Fruit fly (Drosophila melanogaster): ENCODE data around the gene CG31205.

CG31205 gene

DNA sequence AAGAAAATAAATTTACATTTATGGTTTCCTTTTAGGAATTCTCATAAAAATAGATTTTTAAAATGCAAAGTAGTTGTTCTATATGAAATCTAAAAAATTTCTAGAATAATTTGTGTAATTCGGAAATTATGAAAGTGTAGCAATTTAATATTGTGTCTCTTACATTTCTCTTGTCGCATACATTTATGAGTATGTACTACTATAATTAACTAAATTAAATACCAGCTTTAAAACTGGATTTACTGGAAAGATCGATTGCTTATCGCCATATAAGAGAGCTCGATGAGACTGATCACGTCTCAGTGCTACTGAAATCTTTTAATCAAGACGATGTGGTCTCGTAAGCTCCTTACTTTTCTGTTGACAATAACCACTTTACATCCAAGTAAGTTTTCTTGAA lies at the start of gene CG31205:
Gene CG31205, plus strand, starts transcription at position 301 of the 400 bp plus-strand sequence.
- TF ChIP-seq Sin3A (optimal IDR thresholded peaks at IDR 0.05) (no peak), h (optimal IDR thresholded peaks at IDR 0.05) (no peak), insv (optimal IDR thresholded peaks at IDR 0.05) (no peak), Myc (optimal IDR thresholded peaks at IDR 0.05) (no peak), ttk (optimal IDR thresholded peaks at IDR 0.05) (no peak), psq (optimal IDR thresholded peaks at IDR 0.05) (no peak)

DNA sequence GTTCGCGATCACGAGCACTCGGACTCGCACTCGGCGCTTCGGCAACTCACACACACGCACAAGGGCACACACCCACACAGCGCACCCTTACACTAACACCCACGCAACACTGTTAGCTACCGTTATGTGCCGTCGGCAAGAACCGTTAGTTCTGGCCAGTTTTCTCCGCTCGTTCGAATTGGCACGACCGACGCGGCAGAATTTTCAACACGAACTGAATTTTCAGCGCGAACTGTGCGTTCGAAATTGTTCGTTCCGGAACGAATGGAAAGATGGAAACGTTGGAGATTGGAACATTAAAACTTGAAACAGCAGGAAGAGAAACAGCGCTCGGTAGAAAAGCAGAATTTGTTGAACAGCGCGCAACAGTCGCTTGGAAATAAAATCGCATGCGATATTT lies 17.1 kb upstream of the CG31205 start, which contains the start of gene Oamb:
Gene Oamb, minus strand, starts transcription at position 218 of the 400 bp plus-strand sequence.
- TF ChIP-seq Myc (optimal IDR thresholded peaks at IDR 0.05) (no peak), Sin3A (optimal IDR thresholded peaks at IDR 0.05) (no peak), psq (optimal IDR thresholded peaks at IDR 0.05) (no peak), h (optimal IDR thresholded peaks at IDR 0.05) (no peak), insv (optimal IDR thresholded peaks at IDR 0.05) (no peak), ttk (optimal IDR thresholded peaks at IDR 0.05) (no peak)

DNA sequence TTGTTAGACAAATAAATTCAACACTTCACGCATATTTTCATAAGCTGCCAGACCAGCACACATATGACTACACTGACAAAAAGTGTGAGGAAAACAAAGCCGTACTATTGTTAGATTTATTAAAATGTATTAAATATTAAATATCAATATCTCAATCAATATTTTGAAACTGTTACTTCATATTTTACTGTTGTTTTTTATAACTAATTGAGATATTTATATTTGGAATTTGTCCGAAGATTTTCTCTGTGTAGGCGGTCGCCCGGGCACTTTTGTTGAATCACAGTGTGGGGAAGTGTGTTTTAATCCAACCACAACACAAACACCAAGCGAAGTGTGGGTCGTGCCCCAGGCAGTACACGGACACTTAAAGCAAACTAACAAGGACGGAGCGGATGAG lies 12.1 kb upstream of the CG31205 start:
- TF ChIP-seq Sin3A (optimal IDR thresholded peaks at IDR 0.05), result no peak

DNA sequence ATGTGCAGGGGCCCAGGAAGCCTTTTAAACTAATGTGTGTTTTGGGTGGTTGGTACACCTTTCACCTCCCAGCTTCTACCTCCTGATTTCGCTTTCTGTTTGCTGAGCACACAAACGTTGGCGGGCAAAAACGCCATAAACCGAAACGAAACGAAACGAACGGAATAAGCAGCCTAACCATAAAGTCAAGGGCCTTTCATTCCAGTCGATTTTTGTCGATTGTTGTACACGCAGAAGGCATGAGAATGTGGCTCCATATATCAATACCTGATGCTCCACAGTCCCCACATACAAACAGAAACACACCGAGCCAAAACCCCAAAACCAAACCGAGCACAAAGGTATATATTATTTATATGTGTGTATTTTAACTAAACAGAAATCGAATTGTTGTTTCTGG lies 7.9 kb upstream of the CG31205 start:
- no peak for TF ChIP-seq psq (optimal IDR thresholded peaks at IDR 0.05)
- TF ChIP-seq h (optimal IDR thresholded peaks at IDR 0.05), result no peak
- TF ChIP-seq Sin3A (optimal IDR thresholded peaks at IDR 0.05), result no peak
- TF ChIP-seq insv (optimal IDR thresholded peaks at IDR 0.05), result no peak
- no peak for TF ChIP-seq ttk (optimal IDR thresholded peaks at IDR 0.05)
- no peak for TF ChIP-seq Myc (optimal IDR thresholded peaks at IDR 0.05)

DNA sequence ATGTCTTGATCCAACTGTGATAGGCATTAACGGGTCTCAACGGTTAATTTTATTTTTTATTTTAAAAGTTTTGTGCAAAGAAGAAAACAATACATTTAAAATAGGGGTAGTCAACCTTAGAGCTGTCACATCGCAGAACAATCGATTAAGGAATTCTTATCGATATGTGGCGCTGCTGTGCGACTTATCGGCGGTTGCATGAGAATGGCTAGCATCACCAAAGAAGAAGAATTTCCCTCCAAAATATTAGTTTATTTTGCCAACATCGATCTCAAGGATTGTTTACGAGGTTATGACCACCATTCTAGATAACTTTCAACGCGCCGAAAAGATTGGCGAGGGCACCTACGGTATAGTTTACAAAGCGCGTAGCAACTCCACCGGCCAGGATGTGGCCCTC lies 4.0 kb downstream of the CG31205 start, which contains the start of gene Cdk2:
Gene Cdk2, plus strand, starts transcription at position 219 of the 400 bp plus-strand sequence.
- no peak for TF ChIP-seq Sin3A (optimal IDR thresholded peaks at IDR 0.05)
- TF ChIP-seq ttk (optimal IDR thresholded peaks at IDR 0.05), result no peak
- no peak for TF ChIP-seq psq (optimal IDR thresholded peaks at IDR 0.05)
- TF ChIP-seq h (optimal IDR thresholded peaks at IDR 0.05), result no peak
- no peak for TF ChIP-seq insv (optimal IDR thresholded peaks at IDR 0.05)
- no peak for TF ChIP-seq Myc (optimal IDR thresholded peaks at IDR 0.05)

DNA sequence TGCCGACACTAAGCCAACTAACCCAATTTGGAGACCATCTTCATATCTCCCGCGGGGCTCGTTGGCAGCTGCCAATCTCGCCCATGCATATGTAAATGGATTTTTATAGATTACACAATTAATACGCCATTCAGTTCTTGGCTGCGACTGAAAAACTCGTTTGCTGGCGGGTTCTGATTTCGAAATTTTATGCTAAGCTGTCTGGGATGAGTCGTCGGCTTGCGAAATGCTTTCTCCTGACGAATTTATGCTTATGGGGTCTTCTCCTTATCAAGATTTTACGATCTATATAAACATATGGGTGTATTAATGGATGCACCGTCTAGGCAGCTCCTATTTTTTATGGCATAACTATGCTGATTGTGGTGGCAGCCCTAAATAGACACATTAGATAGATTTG lies 7.6 kb downstream of the CG31205 start, which contains the start of gene CG17267:
Gene CG17267, minus strand, starts transcription at position 101 of the 400 bp plus-strand sequence.
- no peak for TF ChIP-seq insv (optimal IDR thresholded peaks at IDR 0.05)
- no peak for TF ChIP-seq ttk (optimal IDR thresholded peaks at IDR 0.05)
- no peak for TF ChIP-seq psq (optimal IDR thresholded peaks at IDR 0.05)
- TF ChIP-seq h (optimal IDR thresholded peaks at IDR 0.05), result no peak
- TF ChIP-seq Sin3A (optimal IDR thresholded peaks at IDR 0.05), result no peak
- no peak for TF ChIP-seq Myc (optimal IDR thresholded peaks at IDR 0.05)

DNA sequence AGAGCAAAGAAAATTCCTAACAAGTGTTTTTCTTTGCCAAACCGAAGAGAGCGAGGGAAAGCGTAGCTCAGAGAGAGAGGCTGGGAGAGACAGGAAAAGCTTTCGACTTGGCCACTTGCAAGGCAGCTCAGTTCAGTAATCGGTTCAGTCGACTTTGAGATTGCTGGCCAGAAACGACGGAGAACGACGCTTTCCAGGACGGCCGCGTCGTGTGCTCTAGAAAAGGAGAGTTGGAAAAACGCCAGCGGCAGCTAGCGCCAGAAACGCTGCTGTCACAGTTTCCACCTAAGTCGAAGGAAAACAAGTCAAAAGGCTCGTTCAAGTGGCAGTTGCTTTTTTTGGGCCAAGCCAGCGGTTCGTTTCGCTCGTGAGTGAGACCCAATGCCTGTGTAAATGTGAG lies 8.5 kb downstream of the CG31205 start, which contains the start of gene CG42322:
Gene CG42322, plus strand, starts transcription at position 138 of the 400 bp plus-strand sequence.
- no peak for TF ChIP-seq insv (optimal IDR thresholded peaks at IDR 0.05)
- TF ChIP-seq h (optimal IDR thresholded peaks at IDR 0.05), result no peak
- TF ChIP-seq Sin3A (optimal IDR thresholded peaks at IDR 0.05), result no peak
- TF ChIP-seq psq (optimal IDR thresholded peaks at IDR 0.05), result no peak
- no peak for TF ChIP-seq Myc (optimal IDR thresholded peaks at IDR 0.05)
- TF ChIP-seq ttk (optimal IDR thresholded peaks at IDR 0.05), result no peak

DNA sequence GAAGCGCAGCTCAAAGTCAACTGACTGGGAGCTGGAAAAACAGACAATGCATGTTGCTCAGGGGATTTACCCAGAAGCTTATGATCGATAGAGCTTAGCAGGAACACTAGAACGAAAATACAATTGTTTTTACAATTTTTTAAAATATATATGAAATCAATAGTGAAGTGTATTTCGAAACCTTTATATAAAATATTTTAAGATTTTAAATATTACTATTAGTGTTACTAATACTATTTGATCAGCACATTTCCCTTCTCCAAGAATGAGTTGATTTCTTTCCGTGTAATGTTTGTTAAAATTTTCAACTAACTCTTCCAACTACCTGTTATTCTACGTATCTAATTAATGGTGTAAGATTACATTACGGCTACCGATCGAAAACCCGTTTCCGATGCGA lies 12.3 kb downstream of the CG31205 start, which contains the start of gene CG31199:
Gene CG31199, minus strand, starts transcription at position 101 of the 400 bp plus-strand sequence.
- TF ChIP-seq Myc (optimal IDR thresholded peaks at IDR 0.05) (no peak), h (optimal IDR thresholded peaks at IDR 0.05) (no peak), psq (optimal IDR thresholded peaks at IDR 0.05) (no peak), ttk (optimal IDR thresholded peaks at IDR 0.05) (no peak), insv (optimal IDR thresholded peaks at IDR 0.05) (no peak), Sin3A (optimal IDR thresholded peaks at IDR 0.05) (no peak)

DNA sequence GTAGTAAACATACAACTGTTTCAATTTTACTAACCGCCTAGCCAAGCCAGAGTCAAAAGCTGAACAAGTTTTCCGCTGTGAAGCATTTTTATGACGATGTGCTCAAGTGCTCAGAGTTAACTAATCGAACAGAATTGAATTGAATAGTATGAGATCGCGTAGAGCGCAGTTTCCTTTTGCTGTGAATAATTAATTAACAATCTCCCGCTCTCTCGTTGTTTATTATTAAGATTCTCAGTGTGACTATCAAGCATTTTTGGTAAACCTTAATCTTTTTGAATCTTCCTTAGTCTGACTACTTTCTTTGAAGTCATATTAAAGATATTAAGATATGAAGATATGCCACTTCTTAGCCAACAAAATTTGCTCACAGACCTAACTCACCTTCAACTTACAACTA lies 13.8 kb downstream of the CG31205 start, which contains the start of gene CG31200:
Gene CG31200, minus strand, starts transcription at position 101 of the 400 bp plus-strand sequence.
- TF ChIP-seq insv (optimal IDR thresholded peaks at IDR 0.05), result no peak
- no peak for TF ChIP-seq psq (optimal IDR thresholded peaks at IDR 0.05)
- no peak for TF ChIP-seq h (optimal IDR thresholded peaks at IDR 0.05)
- no peak for TF ChIP-seq Sin3A (optimal IDR thresholded peaks at IDR 0.05)
- TF ChIP-seq ttk (optimal IDR thresholded peaks at IDR 0.05), result no peak
- no peak for TF ChIP-seq Myc (optimal IDR thresholded peaks at IDR 0.05)

DNA sequence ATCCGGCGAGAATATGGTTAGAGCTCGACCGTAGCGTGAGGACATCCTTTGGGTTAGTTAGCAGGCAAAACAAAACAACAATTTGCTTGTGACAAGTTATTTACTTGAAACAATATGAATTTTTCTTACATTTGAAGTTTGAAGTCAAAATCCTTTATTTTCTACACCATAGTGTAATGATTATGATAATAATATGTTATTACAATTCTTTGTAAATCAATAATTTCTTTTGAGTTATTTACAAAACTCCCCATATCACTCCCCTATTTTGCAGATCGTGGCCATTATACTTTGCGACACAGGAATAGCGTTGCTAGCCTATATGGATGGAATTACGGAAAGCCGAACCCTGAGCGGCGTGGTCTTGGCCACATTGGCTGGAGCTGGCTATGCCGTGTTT lies 17.5 kb downstream of the CG31205 start, which contains the start of gene Prosalpha4T1:
Gene Prosalpha4T1, minus strand, starts transcription at position 101 of the 400 bp plus-strand sequence.
- no peak for TF ChIP-seq h (optimal IDR thresholded peaks at IDR 0.05)
- TF ChIP-seq Myc (optimal IDR thresholded peaks at IDR 0.05), result no peak
- TF ChIP-seq insv (optimal IDR thresholded peaks at IDR 0.05), result no peak
- no peak for TF ChIP-seq ttk (optimal IDR thresholded peaks at IDR 0.05)
- no peak for TF ChIP-seq psq (optimal IDR thresholded peaks at IDR 0.05)
- no peak for TF ChIP-seq Sin3A (optimal IDR thresholded peaks at IDR 0.05)

DNA sequence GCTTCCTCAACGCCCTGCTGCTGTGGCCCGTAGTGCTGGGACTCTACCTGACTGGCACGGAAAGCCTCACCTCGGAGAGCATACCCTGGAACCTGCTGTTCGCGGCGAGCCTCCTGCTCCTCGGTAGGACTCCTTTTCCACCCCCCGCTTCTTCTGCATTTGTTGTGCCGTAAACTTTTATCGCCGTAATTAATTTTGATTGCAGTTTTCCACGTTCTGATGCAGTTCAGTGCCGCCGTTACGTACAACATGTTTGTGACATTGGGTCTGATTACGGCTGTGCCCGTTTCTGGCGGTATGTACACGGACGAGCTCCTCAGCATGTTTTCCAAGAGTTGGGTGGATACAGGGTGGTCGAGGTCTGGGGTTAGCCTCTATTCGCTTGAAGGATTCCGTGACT lies 18.1 kb downstream of the CG31205 start:
- no peak for TF ChIP-seq Myc (optimal IDR thresholded peaks at IDR 0.05)
- no peak for TF ChIP-seq insv (optimal IDR thresholded peaks at IDR 0.05)
- no peak for TF ChIP-seq ttk (optimal IDR thresholded peaks at IDR 0.05)
- no peak for TF ChIP-seq Sin3A (optimal IDR thresholded peaks at IDR 0.05)
- TF ChIP-seq h (optimal IDR thresholded peaks at IDR 0.05), result no peak
- no peak for TF ChIP-seq psq (optimal IDR thresholded peaks at IDR 0.05)

DNA sequence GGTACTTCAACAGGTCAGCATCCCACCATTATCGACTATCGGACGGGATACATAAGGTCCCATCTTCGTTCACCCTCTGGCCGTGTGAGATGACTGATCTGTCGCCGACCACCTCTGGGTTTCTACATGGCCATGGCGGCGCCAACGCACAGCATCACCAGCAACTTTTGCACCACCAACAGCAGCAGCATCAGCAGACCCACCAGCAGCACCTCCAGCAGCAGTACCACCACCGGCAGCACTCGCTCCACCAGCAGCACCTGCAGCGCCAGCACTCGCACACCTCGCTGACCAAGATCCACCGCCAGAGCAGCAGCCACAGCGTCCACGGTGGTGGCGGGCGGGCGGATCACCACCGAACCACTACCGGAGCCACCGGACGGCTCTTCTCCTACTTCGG lies 23.6 kb downstream of the CG31205 start:
- TF ChIP-seq insv (optimal IDR thresholded peaks at IDR 0.05), result no peak
- TF ChIP-seq ttk (optimal IDR thresholded peaks at IDR 0.05), result no peak
- TF ChIP-seq psq (optimal IDR thresholded peaks at IDR 0.05), result no peak

DNA sequence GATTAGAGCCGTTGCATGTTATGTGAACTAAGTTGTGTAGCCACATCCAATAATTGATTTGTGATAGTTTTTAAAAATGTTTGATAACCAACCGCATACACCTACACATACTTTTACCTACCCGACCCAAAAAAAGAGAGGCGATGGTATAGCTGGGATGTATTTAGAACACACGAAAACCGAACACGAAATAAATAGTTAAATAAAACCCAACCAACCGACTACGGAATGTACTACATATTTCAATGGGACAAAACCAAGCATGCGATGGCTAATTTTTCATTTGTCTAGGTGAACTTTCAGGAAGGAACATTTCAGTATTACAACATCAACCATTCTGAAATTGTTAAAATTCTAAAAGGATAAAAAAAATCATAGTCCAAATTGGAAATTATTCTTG lies 25.0 kb downstream of the CG31205 start, which contains the start of gene Syp:
Gene Syp, plus strand, starts transcription at position 301 of the 400 bp plus-strand sequence.
- TF ChIP-seq Sin3A (optimal IDR thresholded peaks at IDR 0.05) (no peak), h (optimal IDR thresholded peaks at IDR 0.05) (no peak), Myc (optimal IDR thresholded peaks at IDR 0.05) (no peak), psq (optimal IDR thresholded peaks at IDR 0.05) (no peak), insv (optimal IDR thresholded peaks at IDR 0.05) (no peak), ttk (optimal IDR thresholded peaks at IDR 0.05) (no peak)
